Worm (Caenorhabditis elegans) whole organism, L1 larva: Measurements from ENCODE around the gene T05C12.1.

ENCODE experiments used
- C16A3.4 ChIP-seq: fragments of 150-350 bp; optimal IDR thresholded peaks from 2 replicates; lab custom pipeline; 2014; ENCODE audit warnings: missing biosample characterization, missing genetic modification characterization
- ceh-88 ChIP-seq: fragments of 200-800 bp; sonication (Bioruptor generic); IDR thresholded peaks from 2 replicates; pipeline ENCODE4 v1.3.6; 2022; ENCODE audit warnings: missing genetic modification characterization, missing compliant biosample characterization
- dsc-1 ChIP-seq: sonication (generic microtip); optimal IDR thresholded peaks from 2 replicates; lab custom pipeline; 2016; ENCODE audit warnings: mild to moderate bottlenecking, missing genetic modification characterization, missing compliant biosample characterization
- pax-3 ChIP-seq: fragments of 200-800 bp; sonication (Bioruptor generic); optimal IDR thresholded peaks from 2 replicates; lab custom pipeline; 2018; ENCODE audit warnings: mild to moderate bottlenecking, missing genetic modification characterization, moderate library complexity, missing compliant biosample characterization
- unc-62 ChIP-seq: fragments of 150-350 bp; optimal IDR thresholded peaks from 2 replicates; lab custom pipeline; 2014; ENCODE audit warnings: missing biosample characterization, missing genetic modification reagents, missing genetic modification characterization

- TF ChIP-seq pax-3 (tag; lab: Kevin White, UChicago): no peak
- no peak for TF ChIP-seq dsc-1
- no peak for TF ChIP-seq unc-62 (GFP tag; lab: Kevin White, UChicago)
- no peak for TF ChIP-seq C16A3.4 (tag; lab: Kevin White, UChicago)
- TF ChIP-seq ceh-88: no peak
Measured at ce11 chrII:8136818-8137217, 36.7 kb upstream of the T05C12.1 start, which contains the start of gene ctns-1.
